Fruit fly (Drosophila melanogaster) whole organism, embryonic: ENCODE data around the gene AP-2mu.

Experiments used
- Abd-B ChIP-seq: fragments of 200-800 bp; sonication (Bioruptor generic); optimal IDR thresholded peaks from 2 replicates; lab custom pipeline; 2018; ENCODE audit warnings: missing biosample characterization, mild to moderate bottlenecking, missing genetic modification characterization, moderate library complexity
- B-H1 ChIP-seq: fragments of 200-800 bp; sonication (Bioruptor generic); IDR thresholded peaks from 3 replicates; pipeline ENCODE4 v1.3.6; 2022; ENCODE audit warnings: missing biosample characterization, missing genetic modification characterization
- CG10431 ChIP-seq: fragments of 200-800 bp; sonication (Bioruptor generic); optimal IDR thresholded peaks from 3 replicates; lab custom pipeline; 2018; ENCODE audit warnings: missing biosample characterization, mild to moderate bottlenecking, missing genetic modification characterization
- CG10979 ChIP-seq: fragments of 200-800 bp; sonication (Bioruptor generic); optimal IDR thresholded peaks from 2 replicates; lab custom pipeline; 2018; ENCODE audit warnings: missing biosample characterization, mild to moderate bottlenecking, missing genetic modification characterization, moderate library complexity
- CG11560 ChIP-seq: fragments of 200-800 bp; sonication (Bioruptor generic); IDR thresholded peaks from 3 replicates; pipeline ENCODE4 v1.3.6; 2022; ENCODE audit warnings: missing biosample characterization, missing genetic modification characterization
- CG14860 ChIP-seq: fragments of 200-800 bp; sonication (Bioruptor generic); IDR thresholded peaks from 3 replicates; pipeline ENCODE4 v1.3.6; 2022; ENCODE audit warnings: missing biosample characterization, missing genetic modification characterization; ENCODE audit not compliant: partially characterized antibody
- CG14965 ChIP-seq: fragments of 200-800 bp; sonication (Bioruptor generic); optimal IDR thresholded peaks from 2 replicates; lab custom pipeline; 2016; ENCODE audit warnings: missing biosample characterization, missing genetic modification characterization, borderline replicate concordance
- CG1792 ChIP-seq: fragments of 200-800 bp; sonication (Bioruptor generic); optimal IDR thresholded peaks from 2 replicates; lab custom pipeline; 2016; ENCODE audit warnings: missing biosample characterization, missing genetic modification characterization
- CG33557 ChIP-seq: fragments of 200-800 bp; sonication (Bioruptor generic); optimal IDR thresholded peaks from 2 replicates; lab custom pipeline; 2019; ENCODE audit warnings: missing biosample characterization, mild to moderate bottlenecking, missing genetic modification characterization, moderate library complexity
- CG34224 ChIP-seq: fragments of 200-800 bp; sonication (Bioruptor generic); IDR thresholded peaks from 3 replicates; pipeline ENCODE4 v1.3.6; 2022; ENCODE audit warnings: missing biosample characterization, missing genetic modification characterization; ENCODE audit not compliant: partially characterized antibody
- CG34376 ChIP-seq: fragments of 200-800 bp; sonication (Bioruptor generic); optimal IDR thresholded peaks from 2 replicates; lab custom pipeline; 2018; ENCODE audit warnings: missing biosample characterization, mild to moderate bottlenecking, missing genetic modification characterization
- CG6175 ChIP-seq: fragments of 200-800 bp; sonication (Bioruptor generic); IDR thresholded peaks from 3 replicates; pipeline ENCODE4 v1.3.6; 2022; ENCODE audit warnings: missing biosample characterization, missing genetic modification characterization
- CG7357 ChIP-seq: fragments of 200-800 bp; sonication (Bioruptor generic); IDR thresholded peaks from 3 replicates; pipeline ENCODE4 v1.3.6; 2022; ENCODE audit warnings: missing biosample characterization, missing genetic modification characterization
- CG7987 ChIP-seq: fragments of 200-800 bp; sonication (Bioruptor generic); optimal IDR thresholded peaks from 2 replicates; lab custom pipeline; 2018; ENCODE audit warnings: missing biosample characterization, mild to moderate bottlenecking, missing genetic modification characterization, moderate library complexity
- CG8359 ChIP-seq: fragments of 200-800 bp; sonication (Bioruptor generic); optimal IDR thresholded peaks from 2 replicates; lab custom pipeline; 2017; ENCODE audit warnings: missing biosample characterization, mild to moderate bottlenecking, missing genetic modification characterization, borderline replicate concordance
- CG9609 ChIP-seq: fragments of 200-800 bp; sonication (Bioruptor generic); optimal IDR thresholded peaks from 3 replicates; lab custom pipeline; 2016; ENCODE audit warnings: missing biosample characterization, missing genetic modification characterization
- CG9817 ChIP-seq: fragments of 200-800 bp; sonication (Bioruptor generic); optimal IDR thresholded peaks from 2 replicates; lab custom pipeline; 2018; ENCODE audit warnings: missing biosample characterization, mild to moderate bottlenecking, missing genetic modification characterization, moderate library complexity
- Chrac-16 ChIP-seq: fragments of 200-800 bp; sonication (Bioruptor generic); optimal IDR thresholded peaks from 3 replicates; lab custom pipeline; 2016; ENCODE audit warnings: missing biosample characterization, missing genetic modification characterization
- Dek ChIP-seq: fragments of 200-800 bp; sonication (Bioruptor generic); optimal IDR thresholded peaks from 3 replicates; lab custom pipeline; 2019; ENCODE audit warnings: missing biosample characterization, mild to moderate bottlenecking, missing genetic modification characterization, moderate library complexity
- Dp ChIP-seq: fragments of 200-800 bp; sonication (Bioruptor generic); optimal IDR thresholded peaks from 2 replicates; lab custom pipeline; 2018; ENCODE audit warnings: missing biosample characterization, mild to moderate bottlenecking, missing genetic modification characterization, moderate library complexity
- Dref ChIP-seq: fragments of 200-800 bp; sonication (Bioruptor generic); IDR thresholded peaks from 2 replicates; pipeline ENCODE4 v1.3.6; 2022; ENCODE audit warnings: missing biosample characterization, missing genetic modification characterization
- E2f2 ChIP-seq: fragments of 200-800 bp; sonication (Bioruptor generic); IDR thresholded peaks from 2 replicates; pipeline ENCODE4 v1.3.6; 2022; ENCODE audit warnings: missing biosample characterization, missing genetic modification characterization
- GATAe ChIP-seq: fragments of 200-800 bp; sonication (Bioruptor generic); conservative IDR thresholded peaks from 2 replicates; pipeline ENCODE4 v1.3.6; 2022; ENCODE audit warnings: missing biosample characterization, missing genetic modification characterization
- Gsc ChIP-seq: fragments of 200-800 bp; sonication (Bioruptor generic); IDR thresholded peaks from 2 replicates; pipeline ENCODE4 v1.3.6; 2022; ENCODE audit warnings: missing biosample characterization, missing genetic modification characterization
- Hr3 ChIP-seq: fragments of 200-800 bp; sonication (Bioruptor generic); optimal IDR thresholded peaks from 3 replicates; lab custom pipeline; 2016; ENCODE audit warnings: missing biosample characterization, missing genetic modification characterization
- Hr39 ChIP-seq: fragments of >200 bp; optimal IDR thresholded peaks from 2 replicates; lab custom pipeline; 2017
- Kr ChIP-seq: fragments of 200-800 bp; sonication (Bioruptor generic); optimal IDR thresholded peaks from 2 replicates; lab custom pipeline; 2017; ENCODE audit warnings: missing biosample characterization, mild to moderate bottlenecking, missing genetic modification characterization
- Med ChIP-seq: fragments of 200-800 bp; sonication (Bioruptor generic); peaks from one replicate; lab custom pipeline; 2016; ENCODE audit warnings: missing biosample characterization, missing genetic modification characterization, mild to moderate bottlenecking, inconsistent platforms, moderate library complexity
- Meics ChIP-seq: fragments of 200-800 bp; sonication (Bioruptor generic); optimal IDR thresholded peaks from 2 replicates; lab custom pipeline; 2017; ENCODE audit warnings: missing biosample characterization, mild to moderate bottlenecking, missing genetic modification characterization
- Xbp1 ChIP-seq: fragments of 200-800 bp; sonication (Bioruptor generic); optimal IDR thresholded peaks from 3 replicates; lab custom pipeline; 2016; ENCODE audit warnings: missing biosample characterization, mild to moderate bottlenecking, missing genetic modification characterization
- ci ChIP-seq: fragments of 200-800 bp; sonication (Bioruptor generic); IDR thresholded peaks from 3 replicates; pipeline ENCODE4 v1.3.6; 2022; ENCODE audit warnings: missing biosample characterization, missing genetic modification characterization
- crol ChIP-seq: fragments of 200-800 bp; sonication (Bioruptor generic); IDR thresholded peaks from 2 replicates; pipeline ENCODE4 v1.3.6; 2022; ENCODE audit warnings: missing biosample characterization, missing genetic modification characterization
- dan ChIP-seq: fragments of 200-800 bp; sonication (Bioruptor generic); IDR thresholded peaks from 2 replicates; pipeline ENCODE4 v1.3.6; 2022; ENCODE audit warnings: missing biosample characterization, missing genetic modification characterization
- dimm ChIP-seq: fragments of 200-800 bp; sonication (Bioruptor generic); IDR thresholded peaks from 2 replicates; pipeline ENCODE4 v1.3.6; 2022; ENCODE audit warnings: missing biosample characterization, missing genetic modification characterization
- ewg ChIP-seq: fragments of 200-800 bp; sonication (Bioruptor generic); optimal IDR thresholded peaks from 3 replicates; lab custom pipeline; 2017; ENCODE audit warnings: mild to moderate bottlenecking, missing biosample characterization, missing genetic modification reagents, missing genetic modification characterization
- hkb ChIP-seq, 2 experiments: fragments of 200-800 bp in 1 of 2; fragments of >200 bp in 1 of 2; sonication (Bioruptor generic) in 1 of 2; IDR thresholded peaks in 1 of 2; optimal IDR thresholded peaks in 1 of 2; 2 replicates each; pipeline versions ENCODE4 v1.3.6 to Lab custom; 2017 to 2022; ENCODE audit warnings: missing biosample characterization in 1 of 2, missing genetic modification characterization in 1 of 2
- ind ChIP-seq: fragments of 200-800 bp; sonication (Bioruptor generic); optimal IDR thresholded peaks from 3 replicates; lab custom pipeline; 2016; ENCODE audit warnings: missing biosample characterization, missing genetic modification characterization
- lmd ChIP-seq: fragments of 200-800 bp; sonication (Bioruptor generic); IDR thresholded peaks from 2 replicates; pipeline ENCODE4 v1.3.6; 2022; ENCODE audit warnings: missing biosample characterization, missing genetic modification characterization
- nom ChIP-seq: fragments of 200-800 bp; sonication (Bioruptor generic); optimal IDR thresholded peaks from 2 replicates; lab custom pipeline; 2017; ENCODE audit warnings: missing biosample characterization, missing genetic modification characterization, mild to moderate bottlenecking, moderate library complexity, missing genetic modification reagents
- otp ChIP-seq: fragments of 200-800 bp; sonication (Bioruptor generic); IDR thresholded peaks from 3 replicates; pipeline ENCODE4, ENCODE4 v1.3.6; 2022; ENCODE audit warnings: missing biosample characterization, missing genetic modification characterization
- p53 ChIP-seq: fragments of 200-800 bp; sonication (Bioruptor generic); optimal IDR thresholded peaks from 2 replicates; lab custom pipeline; 2016; ENCODE audit warnings: missing biosample characterization, missing genetic modification characterization
- pnt ChIP-seq: fragments of 200-800 bp; sonication (Bioruptor generic); optimal IDR thresholded peaks from 3 replicates; lab custom pipeline; 2016; ENCODE audit warnings: missing biosample characterization, missing genetic modification characterization
- ranshi ChIP-seq: fragments of 200-800 bp; sonication (Bioruptor generic); IDR thresholded peaks from 2 replicates; pipeline ENCODE4 v1.3.6; 2022; ENCODE audit warnings: missing biosample characterization, missing genetic modification characterization
- seq ChIP-seq: fragments of 200-800 bp; sonication (Bioruptor generic); IDR thresholded peaks from 2 replicates; pipeline ENCODE4 v1.3.6; 2022; ENCODE audit warnings: missing biosample characterization, missing genetic modification characterization
- sim ChIP-seq: fragments of 200-800 bp; sonication (Bioruptor generic); IDR thresholded peaks from 2 replicates; pipeline ENCODE4 v1.3.6; 2022; ENCODE audit warnings: missing biosample characterization, missing genetic modification characterization
- sisA ChIP-seq: fragments of 200-800 bp; sonication (Bioruptor generic); IDR thresholded peaks from 2 replicates; pipeline ENCODE4 v1.3.6; 2022; ENCODE audit warnings: missing biosample characterization, missing genetic modification characterization
- so ChIP-seq: fragments of 200-800 bp; sonication (Bioruptor generic); IDR thresholded peaks from 3 replicates; pipeline ENCODE4 v1.3.6; 2022; ENCODE audit warnings: missing biosample characterization, missing genetic modification characterization
- sr ChIP-seq: fragments of 200-800 bp; sonication (Bioruptor generic); IDR thresholded peaks from 3 replicates; pipeline ENCODE4 v1.3.6; 2022; ENCODE audit warnings: missing biosample characterization, missing genetic modification characterization
- trem ChIP-seq: fragments of 200-800 bp; optimal IDR thresholded peaks from 3 replicates; lab custom pipeline; 2019; ENCODE audit warnings: missing biosample characterization, mild to moderate bottlenecking, missing genetic modification characterization, moderate library complexity
- trh ChIP-seq: fragments of 200-800 bp; sonication (Bioruptor generic); optimal IDR thresholded peaks from 2 replicates; lab custom pipeline; 2016; ENCODE audit warnings: missing biosample characterization, missing genetic modification characterization
- ttk ChIP-seq: fragments of 200-800 bp; sonication (Bioruptor generic); IDR thresholded peaks from 2 replicates; pipeline ENCODE4 v2.1.2; 2022; ENCODE audit warnings: missing biosample characterization, missing genetic modification characterization
- yki ChIP-seq: fragments of >200 bp; optimal IDR thresholded peaks from 3 replicates; lab custom pipeline; 2018

AP-2mu gene

dm6 chr3R:22447874-22448254, 14.4 kb upstream of the AP-2mu start, which contains the start of gene CG34376 (continued):
- TF ChIP-seq E2f2 (GFP tag; lab: Robert Waterston, UW) (no peak), Med (GFP tag; lab: Kevin White, UChicago) (peak; percentile 90), Dref (peak; percentile 52), CG10431 (peak; percentile 41), dan (GFP tag; lab: Robert Waterston, UW) (no peak), CG7987 (GFP tag; lab: Kevin White, UChicago) (peak; percentile 49), Meics (GFP tag; lab: Kevin White, UChicago) (peak; percentile 55), Gsc (no peak), ttk (GFP tag; lab: Robert Waterston, UW) (peak; percentile 35; the same call in 1 of the 2 replicates), CG34376 (GFP tag; lab: Kevin White, UChicago) (peak; percentile 99), CG10979 (tag; lab: Kevin White, UChicago) (peak; percentile 2), ewg (peak; percentile 48), yki (no peak), crol (GFP tag; lab: Robert Waterston, UW) (peak; percentile 100), Hr3 (GFP tag; lab: Kevin White, UChicago) (peak; percentile 33), CG14965 (GFP tag; lab: Kevin White, UChicago) (no peak), CG6175 (no peak), CG14860 (GFP tag; lab: Robert Waterston, UW) (no peak), Chrac-16 (GFP tag; lab: Kevin White, UChicago) (no peak), Dp (GFP tag; lab: Kevin White, UChicago) (peak; percentile 65), pnt (GFP tag; lab: Kevin White, UChicago) (no peak), CG11560 (peak; percentile 17; the same call in 1 of the 3 replicates), so (no peak), seq (no peak; the same call in 1 of the 2 replicates), B-H1 (GFP tag; lab: Robert Waterston, UW) (peak; percentile 37), Kr (no peak), CG9817 (tag; lab: Kevin White, UChicago) (peak; percentile 11), nom (GFP tag; lab: Kevin White, UChicago) (no peak), trem (peak; percentile 57), ranshi (GFP tag; lab: Robert Waterston, UW) (peak; percentile 9; the same call in 1 of the 2 replicates), dimm (GFP tag; lab: Robert Waterston, UW) (no peak), ind (GFP tag; lab: Kevin White, UChicago) (no peak), Abd-B (GFP tag; lab: Kevin White, UChicago) (peak; percentile 35), ci (GFP tag; lab: Robert Waterston, UW) (peak; percentile 77; the same call in 1 of the 3 replicates), Xbp1 (peak; percentile 16), CG33557 (GFP tag; lab: Kevin White, UChicago) (no peak), sim (GFP tag; lab: Robert Waterston, UW) (no peak), lmd (GFP tag; lab: Robert Waterston, UW) (peak; percentile 45), p53 (GFP tag; lab: Kevin White, UChicago) (no peak), otp (GFP tag; lab: Robert Waterston, UW) (peak; percentile 78; the same call in 2 of the 3 replicates), hkb (optimal IDR thresholded peaks at IDR 0.05; lab: Kevin White, UChicago) (no peak), hkb (GFP tag; IDR thresholded peaks at IDR 0.05; lab: Robert Waterston, UW) (peak; percentile 45), CG9609 (GFP tag; lab: Kevin White, UChicago) (no peak), sr (GFP tag; lab: Robert Waterston, UW) (0 out of 3 replicates have a peak, but pooled peaks have one; percentile 36), Hr39 (no peak), sisA (no peak; the same call in 1 of the 2 replicates), GATAe (GFP tag; lab: Robert Waterston, UW) (peak; percentile 93), CG8359 (no peak), CG34224 (GFP tag; lab: Robert Waterston, UW) (peak; percentile 29; the same call in 1 of the 3 replicates), Dek (tag; lab: Kevin White, UChicago) (peak; percentile 63), trh (no peak), CG1792 (GFP tag; lab: Kevin White, UChicago) (no peak), CG7357 (GFP tag; lab: Robert Waterston, UW) (peak; percentile 58; the same call in 1 of the 3 replicates)
